Worm (Caenorhabditis elegans): ENCODE measurements around the gene irld-28.

- TF ChIP-seq pha-2 (tag; optimal IDR thresholded peaks at IDR 0.05) = no peak
- TF ChIP-seq fkh-10 (GFP tag; optimal IDR thresholded peaks at IDR 0.05) = no peak
- TF ChIP-seq pha-4 (tag; optimal IDR thresholded peaks at IDR 0.05) = no peak
- no peak for TF ChIP-seq ceh-48 (tag; optimal IDR thresholded peaks at IDR 0.05)
- no peak for TF ChIP-seq elt-2 (tag; optimal IDR thresholded peaks at IDR 0.05)
- no peak for TF ChIP-seq nfya-1 (tag; optimal IDR thresholded peaks at IDR 0.05)
- TF ChIP-seq C38D4.7 (GFP tag; optimal IDR thresholded peaks at IDR 0.05) = no peak
- no peak for TF ChIP-seq odd-2 (tag; optimal IDR thresholded peaks at IDR 0.05)
- no peak for TF ChIP-seq nhr-11 (tag; optimal IDR thresholded peaks at IDR 0.05)
- TF ChIP-seq ceh-22 (tag; optimal IDR thresholded peaks at IDR 0.05) = no peak
- TF ChIP-seq Y22D7AL.16 (tag; optimal IDR thresholded peaks at IDR 0.05) = no peak
- no peak for TF ChIP-seq ceh-34 (tag; optimal IDR thresholded peaks at IDR 0.05)
Measured at ce11 chrV:2303775-2304174, 32.3 kb downstream of the irld-28 start, which contains the start of gene irld-15.
